Worm (Caenorhabditis elegans) whole organism, L1 larva: Measurements from ENCODE around the gene fbxa-98.

ENCODE experiments used
- F16B12.6 ChIP-seq: fragments of 150-350 bp; optimal IDR thresholded peaks from 2 replicates; lab custom pipeline; 2014; ENCODE audit warnings: missing biosample characterization, missing genetic modification characterization
- aha-1 ChIP-seq: fragments of 150-350 bp; optimal IDR thresholded peaks from 2 replicates; lab custom pipeline; 2014; ENCODE audit warnings: missing biosample characterization, missing genetic modification characterization
- alr-1 ChIP-seq: fragments of 200-800 bp; sonication (Bioruptor generic); optimal IDR thresholded peaks from 2 replicates; lab custom pipeline; 2018; ENCODE audit warnings: borderline replicate concordance, mild to moderate bottlenecking, missing genetic modification characterization, missing compliant biosample characterization
- aly-2 ChIP-seq: fragments of 150-350 bp; optimal IDR thresholded peaks from 2 replicates; lab custom pipeline; 2014; ENCODE audit warnings: missing biosample characterization, missing genetic modification characterization
- ama-1 ChIP-seq: fragments of 150-350 bp; optimal IDR thresholded peaks from 2 replicates; lab custom pipeline; 2014
- blmp-1 ChIP-seq: fragments of 150-350 bp; optimal IDR thresholded peaks from 2 replicates; lab custom pipeline; 2014; ENCODE audit warnings: missing biosample characterization, missing genetic modification characterization
- ceh-63 ChIP-seq: fragments of 200-800 bp; sonication (Bioruptor generic); optimal IDR thresholded peaks from 2 replicates; lab custom pipeline; 2018; ENCODE audit warnings: mild to moderate bottlenecking, missing genetic modification characterization, missing compliant biosample characterization
- ceh-82 ChIP-seq, 3 experiments: fragments of 150-350 bp in 1 of 3; sonication (generic microtip) in 2 of 3; optimal IDR thresholded peaks; 2 replicates each; lab custom pipeline; 2014 to 2017; ENCODE audit warnings: missing biosample characterization in 3 of 3, missing genetic modification characterization in 3 of 3
- dpl-1 ChIP-seq, 3 experiments: fragments of 150-350 bp in 2 of 3; sonication (generic microtip) in 1 of 3; optimal IDR thresholded peaks; 2 replicates each; lab custom pipeline; 2014 to 2017; ENCODE audit warnings: missing biosample characterization in 3 of 3, missing genetic modification characterization in 3 of 3, missing genetic modification reagents in 3 of 3
- efl-1 ChIP-seq, 4 experiments: fragments of 150-350 bp; optimal IDR thresholded peaks in 3 of 4; peaks in 1 of 4; 1 replicate in 1 of 4; 2 replicates in 3 of 4; lab custom pipeline; 2014; ENCODE audit warnings: missing biosample characterization in 2 of 4, missing genetic modification characterization in 2 of 4, missing genetic modification reagents in 2 of 4
- efl-3 ChIP-seq: fragments of 200-800 bp; sonication (Bioruptor generic); optimal IDR thresholded peaks from 2 replicates; lab custom pipeline; 2018; ENCODE audit warnings: mild to moderate bottlenecking, missing genetic modification characterization, missing compliant biosample characterization
- egl-27 ChIP-seq, 2 experiments: fragments of 150-350 bp in 1 of 2; sonication (generic microtip); optimal IDR thresholded peaks; 3 replicates each; lab custom pipeline; 2017 to 2018; ENCODE audit warnings: missing biosample characterization in 2 of 2, missing genetic modification characterization in 2 of 2, missing genetic modification reagents in 2 of 2
- elt-2 ChIP-seq: sonication (generic microtip); optimal IDR thresholded peaks from 2 replicates; lab custom pipeline; 2016; ENCODE audit warnings: missing genetic modification characterization, mild to moderate bottlenecking, inconsistent platforms, missing compliant biosample characterization, missing genetic modification reagents
- elt-3 ChIP-seq, 6 experiments: fragments of 150-350 bp in 1 of 6; sonication (generic microtip); optimal IDR thresholded peaks; 2 replicates each; lab custom pipeline; 2017 to 2018; ENCODE audit warnings: missing biosample characterization in 6 of 6, missing genetic modification characterization in 6 of 6, inconsistent platforms in 1 of 6
- fkh-8 ChIP-seq: sonication (generic microtip); optimal IDR thresholded peaks from 2 replicates; lab custom pipeline; 2016; ENCODE audit warnings: mild to moderate bottlenecking, missing genetic modification characterization, missing compliant biosample characterization
- fos-1 ChIP-seq: fragments of 150-350 bp; optimal IDR thresholded peaks from 2 replicates; lab custom pipeline; 2014; ENCODE audit warnings: missing biosample characterization, missing genetic modification characterization
- isw-1 ChIP-seq: fragments of 200-800 bp; sonication (Bioruptor generic); IDR thresholded peaks from 2 replicates; pipeline ENCODE4 v1.3.6; 2022; ENCODE audit warnings: missing genetic modification characterization, missing compliant biosample characterization
- lin-13 ChIP-seq: fragments of 150-350 bp; optimal IDR thresholded peaks from 2 replicates; lab custom pipeline; 2014; ENCODE audit warnings: missing biosample characterization, missing genetic modification reagents, missing genetic modification characterization
- lin-35 ChIP-seq, 2 experiments: fragments of 150-350 bp; optimal IDR thresholded peaks; 2 replicates each; lab custom pipeline; 2014; ENCODE audit warnings: missing biosample characterization in 2 of 2, missing genetic modification characterization in 2 of 2, missing genetic modification reagents in 2 of 2
- lir-3 ChIP-seq: sonication (generic microtip); optimal IDR thresholded peaks from 2 replicates; lab custom pipeline; 2016; ENCODE audit warnings: mild to moderate bottlenecking, missing genetic modification characterization, moderate library complexity, missing compliant biosample characterization; ENCODE audit not compliant: poor library complexity
- mef-2 ChIP-seq: fragments of 150-350 bp; optimal IDR thresholded peaks from 2 replicates; lab custom pipeline; 2014; ENCODE audit warnings: missing biosample characterization, missing genetic modification characterization
- nhr-11 ChIP-seq: fragments of 150-350 bp; optimal IDR thresholded peaks from 2 replicates; lab custom pipeline; 2014; ENCODE audit warnings: missing biosample characterization, missing genetic modification characterization
- nhr-76 ChIP-seq: sonication (generic microtip); optimal IDR thresholded peaks from 2 replicates; lab custom pipeline; 2017; ENCODE audit warnings: missing biosample characterization, missing genetic modification characterization
- nhr-84 ChIP-seq: sonication (generic microtip); optimal IDR thresholded peaks from 2 replicates; lab custom pipeline; 2017; ENCODE audit warnings: missing biosample characterization, missing genetic modification characterization
- pag-3 ChIP-seq: sonication (generic microtip); optimal IDR thresholded peaks from 2 replicates; lab custom pipeline; 2017; ENCODE audit warnings: missing genetic modification characterization, mild to moderate bottlenecking, missing compliant biosample characterization, antibody characterized with exemption, borderline replicate concordance; ENCODE audit not compliant: insufficient read depth
- pax-3 ChIP-seq: fragments of 200-800 bp; sonication (Bioruptor generic); optimal IDR thresholded peaks from 2 replicates; lab custom pipeline; 2018; ENCODE audit warnings: mild to moderate bottlenecking, missing genetic modification characterization, moderate library complexity, missing compliant biosample characterization
- pqm-1 ChIP-seq: sonication (generic microtip); optimal IDR thresholded peaks from 3 replicates; lab custom pipeline; 2017; ENCODE audit warnings: missing biosample characterization, missing genetic modification characterization
- sox-4 ChIP-seq: sonication (generic microtip); optimal IDR thresholded peaks from 2 replicates; lab custom pipeline; 2016; ENCODE audit warnings: missing genetic modification characterization, missing compliant biosample characterization
- sup-37 ChIP-seq: fragments of 200-800 bp; sonication (Bioruptor generic); optimal IDR thresholded peaks from 2 replicates; lab custom pipeline; 2018; ENCODE audit warnings: mild to moderate bottlenecking, missing genetic modification characterization, missing compliant biosample characterization
- swsn-7 ChIP-seq: sonication (generic microtip); optimal IDR thresholded peaks from 2 replicates; lab custom pipeline; 2016; ENCODE audit warnings: missing genetic modification characterization, missing compliant biosample characterization
- tlp-1 ChIP-seq: fragments of 150-350 bp; optimal IDR thresholded peaks from 2 replicates; lab custom pipeline; 2014; ENCODE audit warnings: missing biosample characterization, missing genetic modification characterization
- unc-62 ChIP-seq: fragments of 150-350 bp; optimal IDR thresholded peaks from 2 replicates; lab custom pipeline; 2014; ENCODE audit warnings: missing biosample characterization, missing genetic modification reagents, missing genetic modification characterization
- unc-86 ChIP-seq: sonication (generic microtip); optimal IDR thresholded peaks from 2 replicates; lab custom pipeline; 2016; ENCODE audit warnings: missing genetic modification characterization, missing compliant biosample characterization
- unc-98 ChIP-seq: fragments of 200-800 bp; sonication (Bioruptor generic); IDR thresholded peaks from 2 replicates; pipeline ENCODE4 v1.3.6; 2022; ENCODE audit warnings: missing genetic modification characterization, missing compliant biosample characterization
- xbp-1 ChIP-seq: sonication (generic microtip); optimal IDR thresholded peaks from 2 replicates; lab custom pipeline; 2016; ENCODE audit warnings: missing genetic modification characterization, missing compliant biosample characterization

Gene fbxa-98

DNA sequence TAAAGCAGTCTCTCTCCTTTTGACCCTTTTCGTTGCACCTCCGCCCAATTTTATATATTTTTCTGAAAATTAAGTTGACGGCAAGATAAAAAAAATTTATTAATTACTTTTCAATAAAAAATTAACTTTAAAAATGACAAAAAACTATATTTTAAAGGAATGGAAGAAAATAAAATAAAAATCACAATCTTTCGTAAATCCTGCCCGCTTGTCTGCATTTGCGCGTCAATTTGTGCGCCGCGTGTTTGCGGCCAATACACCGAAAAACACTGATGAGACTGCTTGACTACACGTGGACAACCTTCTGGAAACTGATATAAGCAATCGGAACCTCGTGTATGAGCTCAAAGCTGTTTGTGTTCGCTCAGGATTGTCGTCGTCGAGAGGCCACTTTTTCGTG lies 3.8 kb downstream of the fbxa-98 start, which contains the start of gene C08F11.7 (continued):
- TF ChIP-seq sox-4 (no peak), unc-62 (GFP tag; lab: Kevin White, UChicago) (no peak), pax-3 (tag; lab: Kevin White, UChicago) (no peak)

DNA sequence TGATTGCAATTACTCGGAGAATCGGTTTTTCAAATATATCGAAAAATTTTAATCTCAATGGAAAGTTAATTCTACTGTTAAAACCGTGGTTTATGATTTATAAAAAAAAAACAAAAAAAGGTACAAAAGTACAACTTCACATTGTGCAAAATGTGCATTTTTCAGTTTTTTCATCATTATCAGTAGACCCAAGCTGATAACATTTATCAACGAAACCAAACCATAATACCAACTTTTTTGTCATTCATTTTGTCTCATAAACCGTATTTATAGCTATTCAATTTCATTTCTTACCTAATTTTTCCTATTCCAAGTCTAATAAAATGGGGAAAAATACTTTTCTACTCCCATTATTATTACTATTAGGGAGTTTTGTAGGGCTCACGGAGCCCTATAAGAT lies 5.8 kb downstream of the fbxa-98 start, which contains the start of gene ugt-22:
Gene ugt-22, plus strand, starts transcription at position 234 of the 400 bp plus-strand sequence.
- no peak for TF ChIP-seq fkh-8 (tag; lab: Kevin White, UChicago)
- TF ChIP-seq alr-1 (tag; lab: Kevin White, UChicago) = no peak
- no peak for TF ChIP-seq nhr-11 (tag; lab: Kevin White, UChicago)
- no peak for TF ChIP-seq sup-37 (GFP tag; lab: Kevin White, UChicago)
- no peak for TF ChIP-seq xbp-1 (tag; lab: Kevin White, UChicago)
- no peak for TF ChIP-seq pag-3 (tag; lab: Kevin White, UChicago)
- TF ChIP-seq pax-3 (tag; lab: Kevin White, UChicago) = no peak
- peak; percentile 1 for TF ChIP-seq tlp-1 (tag; lab: Kevin White, UChicago)
- TF ChIP-seq lir-3 (tag; lab: Kevin White, UChicago) = no peak
- TF ChIP-seq elt-3 (tag; optimal IDR thresholded peaks at IDR 0.05; lab: Kevin White, UChicago) = no peak
- no peak for TF ChIP-seq efl-1 (optimal IDR thresholded peaks at IDR 0.05; lab: Kevin White, UChicago)
- peak in 1 of 2 experiments; percentile 66 for TF ChIP-seq efl-1 (GFP tag; optimal IDR thresholded peaks at IDR 0.05 in 1 of 2; lab: Kevin White, UChicago)
- no peak for TF ChIP-seq unc-62 (GFP tag; lab: Kevin White, UChicago)
- no peak for TF ChIP-seq ceh-63
- TF ChIP-seq nhr-84 (tag; lab: Kevin White, UChicago) = no peak
- TF ChIP-seq elt-2 (tag; lab: Kevin White, UChicago) = peak; percentile 80
- TF ChIP-seq ama-1 (lab: Kevin White, UChicago) = no peak
- TF ChIP-seq blmp-1 (tag; lab: Kevin White, UChicago) = no peak
- no peak for TF ChIP-seq dpl-1 (GFP tag; optimal IDR thresholded peaks at IDR 0.05; lab: Kevin White, UChicago)
- peak in 1 of 2 experiments; percentile 8 for TF ChIP-seq lin-35 (GFP tag; optimal IDR thresholded peaks at IDR 0.05; lab: Kevin White, UChicago)
- TF ChIP-seq ceh-82 (tag; optimal IDR thresholded peaks at IDR 0.05; lab: Kevin White, UChicago) = no peak
- no peak for TF ChIP-seq aly-2 (tag; lab: Kevin White, UChicago)

DNA sequence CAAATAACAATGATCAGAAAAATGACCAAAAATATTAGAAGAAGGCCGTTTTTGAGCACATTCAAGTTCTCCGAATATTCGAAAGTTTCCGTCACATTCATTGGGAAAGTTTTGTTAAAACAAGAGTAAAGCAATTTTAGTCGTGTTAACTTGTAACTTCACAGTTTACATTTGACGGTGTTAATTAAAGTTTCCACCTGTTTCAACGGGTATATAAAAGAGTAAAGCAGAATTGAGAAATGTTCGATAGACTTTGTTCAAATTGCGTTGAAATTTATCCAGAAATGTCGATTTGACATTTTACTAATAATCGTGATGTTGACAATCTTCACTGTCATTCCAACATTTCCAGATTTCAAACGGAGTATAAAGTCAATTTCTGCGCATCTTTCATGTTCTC lies 12.6 kb downstream of the fbxa-98 start, which contains the start of gene srz-29:
Gene srz-29, minus strand, starts transcription at position 101 of the 400 bp plus-strand sequence.
- TF ChIP-seq fos-1 (tag; lab: Kevin White, UChicago) = no peak
- TF ChIP-seq aha-1 (tag; lab: Kevin White, UChicago) = no peak
- TF ChIP-seq F16B12.6 = no peak
- TF ChIP-seq egl-27 (tag; optimal IDR thresholded peaks at IDR 0.05; lab: Kevin White, UChicago) = no peak
- no peak for TF ChIP-seq unc-62 (GFP tag; lab: Kevin White, UChicago)
- TF ChIP-seq lin-13 (GFP tag; lab: Kevin White, UChicago) = no peak

DNA sequence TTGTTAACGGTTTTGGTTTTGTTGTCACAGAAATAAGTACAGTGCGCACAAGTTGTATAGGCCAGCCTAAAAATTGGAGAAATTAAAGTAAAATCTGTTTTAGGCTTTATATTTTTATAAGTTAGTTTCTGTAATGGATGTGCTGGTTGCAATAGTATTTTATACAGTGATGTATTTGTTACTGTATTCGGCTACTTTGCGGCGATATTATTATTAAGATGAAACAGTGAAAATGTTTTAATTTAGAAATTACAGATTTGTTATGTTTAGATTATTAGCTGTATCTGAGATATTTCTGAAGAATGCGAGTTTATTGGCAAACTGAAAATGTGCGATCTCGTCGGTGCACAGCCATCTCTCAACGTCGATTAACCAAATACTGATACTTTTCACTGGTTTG lies 14.4 kb downstream of the fbxa-98 start, which contains the start of gene ule-4:
Gene ule-4, minus strand, starts transcription at position 101 of the 400 bp plus-strand sequence.
- TF ChIP-seq unc-98 (GFP tag; lab: Robert Waterston, UW) = no peak
- TF ChIP-seq unc-86 (tag; lab: Kevin White, UChicago) = no peak
- no peak for TF ChIP-seq efl-3 (GFP tag; lab: Kevin White, UChicago)
- no peak for TF ChIP-seq isw-1
- TF ChIP-seq nhr-76 (tag; lab: Kevin White, UChicago) = no peak
- TF ChIP-seq mef-2 (tag; lab: Kevin White, UChicago) = no peak
- no peak for TF ChIP-seq swsn-7 (tag; lab: Kevin White, UChicago)
- no peak for TF ChIP-seq pqm-1 (tag; lab: Kevin White, UChicago)
- no peak for TF ChIP-seq nhr-11 (tag; lab: Kevin White, UChicago)
